Worm (Caenorhabditis elegans): Measurements from ENCODE around the gene C14C10.5.
A peak's percentile ranks its signal among the peaks of the same experiment; 100 is the strongest.

The C14C10.5 gene

ce11 chrV:12649636-12650035, 49.6 kb downstream of the C14C10.5 start, which contains the start of gene lin-25 (continued):
- no peak for TF ChIP-seq fkh-10 (GFP tag; optimal IDR thresholded peaks at IDR 0.05)
- TF ChIP-seq C04F5.9 (tag; optimal IDR thresholded peaks at IDR 0.05) = no peak
- no peak for TF ChIP-seq egl-13 (tag; optimal IDR thresholded peaks at IDR 0.05)
- no peak for TF ChIP-seq aly-2 (tag; optimal IDR thresholded peaks at IDR 0.05)
- TF ChIP-seq ama-1 (optimal IDR thresholded peaks at IDR 0.05) = no peak
- peak; percentile 32 to 41 for TF ChIP-seq efl-1 (optimal IDR thresholded peaks at IDR 0.05)
- TF ChIP-seq efl-1 (GFP tag; optimal IDR thresholded peaks at IDR 0.05 in 1 of 2) = peak in 1 of 2 experiments; percentile 21
- peak; percentile 29 for TF ChIP-seq lin-35 (GFP tag; optimal IDR thresholded peaks at IDR 0.05)
- no peak for TF ChIP-seq hpl-2 (GFP tag; optimal IDR thresholded peaks at IDR 0.05)
- TF ChIP-seq nhr-237 (tag; optimal IDR thresholded peaks at IDR 0.05) = no peak
- no peak for TF ChIP-seq tlp-1 (tag; optimal IDR thresholded peaks at IDR 0.05)
